Fruit fly (Drosophila melanogaster) whole organism, wandering third instar larva: Measurements from ENCODE around the gene SP555.

Experiments used
- Abd-B ChIP-seq: fragments of >200 bp; optimal IDR thresholded peaks from 2 replicates; lab custom pipeline; 2017; ENCODE audit warnings: missing biosample characterization, missing genetic modification characterization
- CG32264 ChIP-seq: fragments of 200-800 bp; sonication (Bioruptor generic); optimal IDR thresholded peaks from 2 replicates; lab custom pipeline; 2016; ENCODE audit warnings: missing biosample characterization, missing genetic modification characterization
- CrebA ChIP-seq: fragments of 200-800 bp; sonication (Bioruptor generic); optimal IDR thresholded peaks from 2 replicates; lab custom pipeline; 2016; ENCODE audit warnings: missing biosample characterization, mild to moderate bottlenecking, missing genetic modification characterization, borderline replicate concordance
- Dif ChIP-seq: fragments of 200-275, 200-300 bp; sonication (Bioruptor generic); optimal IDR thresholded peaks from 2 replicates; lab custom pipeline; 2018; ENCODE audit warnings: missing biosample characterization, missing genetic modification characterization; ENCODE audit not compliant: partially characterized antibody
- GATAd ChIP-seq: sonication (Bioruptor generic); optimal IDR thresholded peaks from 2 replicates; lab custom pipeline; 2016; ENCODE audit warnings: missing biosample characterization, missing genetic modification characterization
- HLH106 ChIP-seq: fragments of 200-800 bp; optimal IDR thresholded peaks from 3 replicates; lab custom pipeline; 2019; ENCODE audit warnings: missing biosample characterization, mild to moderate bottlenecking, missing genetic modification characterization, moderate library complexity
- Hr78 ChIP-seq: fragments of >200 bp; optimal IDR thresholded peaks from 2 replicates; lab custom pipeline; 2017; ENCODE audit warnings: missing biosample characterization, missing genetic modification characterization
- Hr83 ChIP-seq: fragments of 200-300 bp; sonication (Bioruptor generic); optimal IDR thresholded peaks from 2 replicates; lab custom pipeline; 2016; ENCODE audit warnings: missing biosample characterization, mild to moderate bottlenecking, missing genetic modification characterization, moderate library complexity; ENCODE audit not compliant: poor library complexity, severe bottlenecking
- Jra ChIP-seq: sonication (Bioruptor generic); optimal IDR thresholded peaks from 2 replicates; lab custom pipeline; 2016; ENCODE audit warnings: missing biosample characterization, missing genetic modification characterization
- Mio ChIP-seq: sonication (Bioruptor generic); optimal IDR thresholded peaks from 2 replicates; lab custom pipeline; 2016; ENCODE audit warnings: missing biosample characterization, missing genetic modification characterization
- Myc ChIP-seq: fragments of >200 bp; optimal IDR thresholded peaks from 2 replicates; lab custom pipeline; 2017
- N ChIP-seq: fragments of >200 bp; optimal IDR thresholded peaks from 2 replicates; lab custom pipeline; 2018; ENCODE audit warnings: missing biosample characterization, missing external identifiers, missing genetic modification characterization
- Rel ChIP-seq, 2 experiments: fragments of 200-800 bp; sonication (Bioruptor generic) in 1 of 2; optimal IDR thresholded peaks; 2 replicates in 1 of 2; 3 replicates in 1 of 2; lab custom pipeline; 2016 to 2019; ENCODE audit warnings: mild to moderate bottlenecking in 2 of 2, missing biosample characterization in 2 of 2, missing genetic modification characterization in 2 of 2, moderate library complexity in 1 of 2
- Sp1 ChIP-seq: fragments of 200-800 bp; sonication (Bioruptor generic); optimal IDR thresholded peaks from 3 replicates; lab custom pipeline; 2019; ENCODE audit warnings: missing biosample characterization, mild to moderate bottlenecking, missing genetic modification characterization, moderate library complexity
- Vsx2 ChIP-seq: fragments of 200-300, 225-300 bp; sonication (Bioruptor generic); optimal IDR thresholded peaks from 2 replicates; lab custom pipeline; 2018; ENCODE audit warnings: missing biosample characterization, missing genetic modification characterization; ENCODE audit not compliant: partially characterized antibody
- br ChIP-seq: fragments of 200-800 bp; sonication (Bioruptor generic); optimal IDR thresholded peaks from 2 replicates; lab custom pipeline; 2016; ENCODE audit warnings: missing biosample characterization, missing genetic modification characterization
- dl ChIP-seq, 2 experiments: fragments of 175-275, 200-275 bp in 1 of 2; fragments of 200-275 bp in 1 of 2; sonication (Bioruptor generic); optimal IDR thresholded peaks; lab custom pipeline; 2018; ENCODE audit warnings: mild to moderate bottlenecking in 2 of 2, missing biosample characterization in 2 of 2, missing genetic modification characterization in 2 of 2, moderate library complexity in 2 of 2; ENCODE audit not compliant: partially characterized antibody in 2 of 2, insufficient read depth in 1 of 2
- dmrt93B ChIP-seq: fragments of 200-800 bp; sonication (Bioruptor generic); optimal IDR thresholded peaks from 2 replicates; lab custom pipeline; 2018; ENCODE audit warnings: missing biosample characterization, mild to moderate bottlenecking, missing genetic modification characterization
- dsf ChIP-seq: sonication (Bioruptor generic); optimal IDR thresholded peaks from 2 replicates; lab custom pipeline; 2016; ENCODE audit warnings: missing biosample characterization, missing genetic modification characterization, borderline replicate concordance
- ey ChIP-seq: fragments of 200-800 bp; sonication (Bioruptor generic); optimal IDR thresholded peaks from 2 replicates; lab custom pipeline; 2016; ENCODE audit warnings: missing biosample characterization, missing genetic modification characterization
- foxo ChIP-seq, 2 experiments: fragments of 200-800 bp; sonication (Bioruptor generic); optimal IDR thresholded peaks; 2 replicates in 1 of 2; 3 replicates in 1 of 2; lab custom pipeline; 2016 to 2017; ENCODE audit warnings: missing biosample characterization in 2 of 2, missing genetic modification characterization in 2 of 2
- h ChIP-seq: fragments of 200-800 bp; sonication (Bioruptor generic); optimal IDR thresholded peaks from 3 replicates; lab custom pipeline; 2016; ENCODE audit warnings: missing biosample characterization, mild to moderate bottlenecking, missing genetic modification characterization
- jim ChIP-seq: fragments of 175-275, 200-325 bp; sonication (Bioruptor generic); optimal IDR thresholded peaks from 2 replicates; lab custom pipeline; 2016; ENCODE audit warnings: missing biosample characterization, mild to moderate bottlenecking, missing genetic modification characterization
- lola ChIP-seq: fragments of >200 bp; optimal IDR thresholded peaks from 2 replicates; lab custom pipeline; 2017; ENCODE audit warnings: missing biosample characterization, missing genetic modification characterization
- pan ChIP-seq: fragments of >200 bp; optimal IDR thresholded peaks from 2 replicates; lab custom pipeline; 2017
- psq ChIP-seq: fragments of 200-800 bp; sonication (Bioruptor generic); optimal IDR thresholded peaks from 3 replicates; lab custom pipeline; 2017; ENCODE audit warnings: missing biosample characterization, mild to moderate bottlenecking, missing genetic modification characterization, moderate library complexity
- rgr ChIP-seq: fragments of 200-800 bp; sonication (Bioruptor generic); optimal IDR thresholded peaks from 3 replicates; lab custom pipeline; 2016; ENCODE audit warnings: missing biosample characterization, mild to moderate bottlenecking, missing genetic modification characterization
- sage ChIP-seq: fragments of 200-800 bp; sonication (Bioruptor generic); optimal IDR thresholded peaks from 2 replicates; lab custom pipeline; 2016; ENCODE audit warnings: missing biosample characterization, mild to moderate bottlenecking, missing genetic modification characterization
- sv ChIP-seq: fragments of 200-800 bp; sonication (Bioruptor generic); optimal IDR thresholded peaks from 3 replicates; lab custom pipeline; 2016; ENCODE audit warnings: missing biosample characterization, missing genetic modification characterization
- tai ChIP-seq: sonication (Bioruptor generic); optimal IDR thresholded peaks from 2 replicates; lab custom pipeline; 2016; ENCODE audit warnings: missing biosample characterization, missing genetic modification characterization
- usp ChIP-seq: fragments of >200 bp; optimal IDR thresholded peaks from 2 replicates; lab custom pipeline; 2017; ENCODE audit warnings: missing biosample characterization, missing genetic modification characterization
- woc ChIP-seq: sonication (Bioruptor generic); optimal IDR thresholded peaks from 2 replicates; lab custom pipeline; 2016; ENCODE audit warnings: missing biosample characterization, mild to moderate bottlenecking, missing genetic modification characterization

SP555 gene

dm6 chr2L:5025557-5025956, 12.0 kb upstream of the SP555 start:
- TF ChIP-seq CrebA (no peak), dmrt93B (GFP tag; lab: Kevin White, UChicago) (no peak), HLH106 (tag; lab: Kevin White, UChicago) (no peak), N (no peak), ey (GFP tag; lab: Kevin White, UChicago) (no peak)

DNA sequence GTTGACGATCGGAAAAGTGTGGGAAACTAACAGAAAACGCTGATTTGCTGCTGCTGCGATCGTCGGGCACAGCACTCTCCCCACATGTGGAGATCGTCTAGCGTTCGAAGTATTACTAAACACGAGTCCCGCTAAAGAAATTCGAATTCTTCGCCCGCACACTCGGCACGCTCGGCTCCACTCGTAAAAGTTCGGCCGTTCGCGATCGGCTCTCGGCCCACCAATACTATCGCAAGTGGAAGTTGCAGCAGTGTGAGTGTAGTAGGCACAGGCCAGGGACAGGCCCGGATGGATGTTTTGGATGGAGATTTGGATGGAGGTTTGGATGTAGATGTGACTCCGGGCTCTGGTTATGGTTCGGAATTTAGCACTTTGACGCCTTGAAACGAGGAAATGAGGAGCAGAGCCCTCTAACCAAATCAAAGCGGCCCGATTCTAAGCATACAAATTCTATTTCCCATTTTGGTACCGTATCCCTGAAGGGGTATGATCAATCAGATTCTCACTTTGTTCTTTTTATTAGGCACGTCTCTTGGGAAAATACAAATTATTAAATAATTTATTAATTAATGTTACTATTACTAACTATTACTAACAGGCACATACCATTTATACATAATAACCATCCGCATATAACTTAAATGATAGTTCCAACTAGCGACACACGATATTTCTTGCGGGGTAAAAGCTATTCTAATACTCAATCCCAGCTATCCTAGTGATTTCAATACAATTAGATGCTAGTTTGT, 10.0 kb upstream of the SP555 start:
- TF ChIP-seq Rel (GFP tag; optimal IDR thresholded peaks at IDR 0.05; lab: Kevin White, UChicago) (no peak), Rel (tag; optimal IDR thresholded peaks at IDR 0.05; lab: Kevin White, UChicago) (peak; percentile 10), psq (GFP tag; lab: Kevin White, UChicago) (no peak), jim (no peak), tai (no peak), Jra (GFP tag; lab: Kevin White, UChicago) (no peak), dsf (GFP tag; lab: Kevin White, UChicago) (no peak)

DNA sequence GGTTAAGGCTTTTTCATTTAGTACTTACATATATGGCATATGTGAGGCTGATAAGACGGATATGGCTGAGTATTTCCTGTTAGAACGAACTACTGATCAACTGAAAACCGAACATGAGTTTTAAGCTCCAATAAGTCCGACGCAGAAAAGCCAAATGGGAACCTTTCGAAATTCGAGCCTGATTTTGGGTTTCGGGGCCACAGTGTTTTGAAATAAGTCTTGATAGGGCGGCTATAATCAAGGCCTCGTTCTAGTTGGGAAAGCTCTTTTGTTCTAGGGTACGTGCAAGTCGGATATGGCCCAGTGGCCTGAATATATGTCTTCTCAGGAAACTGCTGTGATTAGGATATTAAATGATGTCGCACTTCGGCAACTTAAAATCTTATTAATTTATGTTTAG, 9.4 kb upstream of the SP555 start, which contains the start of gene vkg:
Gene vkg (minus strand): TSS at position 101 of the 400 bp plus-strand sequence.
- TF ChIP-seq pan (lab: Kevin White, UChicago) (no peak), Abd-B (no peak), usp (GFP tag; lab: Kevin White, UChicago) (no peak), Sp1 (GFP tag; lab: Kevin White, UChicago) (no peak), dl (GFP tag; optimal IDR thresholded peaks at IDR 0.05; lab: Kevin White, UChicago; ENCODE audit: insufficient read depth in 1 of 2, partially characterized antibody in 2 of 2) (no peak), Hr78 (GFP tag; lab: Kevin White, UChicago) (no peak)

DNA sequence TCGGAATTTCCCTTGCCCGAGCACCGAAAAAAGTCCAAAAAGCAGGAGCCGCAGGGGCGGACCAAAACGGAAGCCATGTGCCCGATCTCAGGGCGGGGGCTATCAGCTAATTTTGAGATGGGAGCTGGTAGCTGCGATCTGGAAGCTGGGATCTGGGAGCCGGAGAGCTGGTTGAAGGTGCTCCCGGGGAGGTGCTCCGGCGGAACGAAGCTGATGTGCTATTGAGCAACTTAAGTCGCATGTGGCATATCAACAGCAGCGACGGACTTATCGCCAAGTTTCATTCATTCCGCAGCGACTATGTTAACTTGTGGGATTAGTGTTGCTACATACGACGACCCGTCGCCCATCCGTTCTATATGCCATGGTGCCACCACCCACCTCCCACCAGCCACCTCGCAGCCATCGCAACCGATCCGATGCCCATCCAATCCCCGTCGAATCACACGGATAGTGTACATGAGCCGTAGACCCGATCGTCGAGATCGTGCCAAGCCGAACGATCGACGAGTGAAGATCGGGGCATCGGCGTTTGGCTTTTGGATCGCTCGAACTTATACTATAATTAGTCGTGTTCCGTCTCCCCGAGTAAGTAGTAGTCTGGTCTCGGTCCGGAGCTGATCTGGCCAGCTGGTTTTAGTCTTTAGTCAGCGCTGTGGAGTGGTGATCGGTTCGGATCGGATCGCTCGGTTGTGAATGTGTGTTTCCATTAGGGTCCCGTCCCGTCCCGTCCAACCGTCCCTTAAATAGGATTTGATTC, 8.3 kb upstream of the SP555 start, which contains the start of gene Col4a1:
Gene Col4a1 (plus strand): TSS at position 561 of the 760 bp plus-strand sequence.
- TF ChIP-seq Rel (GFP tag; optimal IDR thresholded peaks at IDR 0.05; lab: Kevin White, UChicago), result no peak
- TF ChIP-seq Rel (tag; optimal IDR thresholded peaks at IDR 0.05; lab: Kevin White, UChicago), result peak; percentile 2
- TF ChIP-seq Hr78 (GFP tag; lab: Kevin White, UChicago), result no peak

- TF ChIP-seq pan (lab: Kevin White, UChicago), result no peak
- no peak for TF ChIP-seq rgr (GFP tag; lab: Kevin White, UChicago)
- no peak for TF ChIP-seq Dif
- no peak for TF ChIP-seq lola (GFP tag; lab: Kevin White, UChicago)
Measured at dm6 chr2L:5029809-5030108, 7.8 kb upstream of the SP555 start.

DNA sequence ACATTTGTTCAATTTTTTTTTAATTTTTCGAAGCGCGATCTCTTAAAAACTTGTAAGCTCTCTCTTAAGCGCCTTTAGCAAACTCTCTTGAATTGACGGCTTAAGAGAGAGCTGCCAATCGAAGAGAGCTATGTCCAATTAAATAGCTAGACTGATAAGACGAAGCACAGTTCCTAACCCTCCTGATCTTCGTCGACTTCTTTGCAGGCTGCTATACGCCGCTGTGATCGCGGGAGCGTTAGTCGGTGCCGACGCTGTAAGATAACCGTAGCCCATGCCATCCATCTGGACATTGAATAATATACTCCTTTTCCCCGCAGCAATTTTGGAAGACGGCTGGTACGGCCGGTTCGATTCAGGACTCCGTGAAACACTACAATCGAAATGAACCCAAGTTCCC, 7.0 kb upstream of the SP555 start:
- TF ChIP-seq Vsx2 (GFP tag; lab: Kevin White, UChicago) (no peak), usp (GFP tag; lab: Kevin White, UChicago) (no peak), ey (GFP tag; lab: Kevin White, UChicago) (no peak), sage (GFP tag; lab: Kevin White, UChicago) (no peak), woc (GFP tag; lab: Kevin White, UChicago) (no peak), Rel (GFP tag; optimal IDR thresholded peaks at IDR 0.05; lab: Kevin White, UChicago) (no peak), Rel (tag; optimal IDR thresholded peaks at IDR 0.05; lab: Kevin White, UChicago) (no peak), lola (GFP tag; lab: Kevin White, UChicago) (no peak), foxo (GFP tag; optimal IDR thresholded peaks at IDR 0.05; lab: Kevin White, UChicago) (no peak), Hr83 (GFP tag; lab: Kevin White, UChicago) (no peak), br (GFP tag; lab: Kevin White, UChicago) (no peak), psq (GFP tag; lab: Kevin White, UChicago) (no peak), GATAd (GFP tag; lab: Kevin White, UChicago) (no peak), CG32264 (GFP tag; lab: Kevin White, UChicago) (no peak), N (no peak), h (GFP tag; lab: Kevin White, UChicago) (no peak), Myc (lab: Kevin White, UChicago) (no peak), CrebA (no peak), sv (GFP tag; lab: Kevin White, UChicago) (no peak), Mio (GFP tag; lab: Kevin White, UChicago) (no peak), dmrt93B (GFP tag; lab: Kevin White, UChicago) (no peak)
- TF ChIP-seq, all 38 proteins: peak for 0
